Worm (Caenorhabditis elegans): Measurements from ENCODE around the gene famh-136.

DNA sequence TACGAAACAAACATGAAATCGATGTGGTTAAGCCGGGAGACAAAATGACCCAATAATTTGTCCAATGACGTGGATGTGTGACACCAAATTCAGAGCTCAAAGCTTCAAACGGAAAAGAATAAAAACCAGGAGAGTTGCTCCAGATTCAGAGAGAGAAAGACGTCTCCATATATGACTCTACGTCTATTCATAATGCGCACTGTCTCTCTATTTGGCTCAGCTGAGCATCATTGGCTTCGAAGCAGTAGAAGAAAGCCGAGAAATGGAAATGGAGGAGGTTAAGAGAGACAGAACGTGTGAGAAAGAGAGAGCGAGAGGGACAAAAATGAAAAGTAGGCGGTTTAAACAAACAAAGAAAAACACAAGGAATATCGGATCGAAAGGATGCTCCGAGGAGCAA lies 1.2 kb upstream of the famh-136 start:
- no peak for TF ChIP-seq ceh-91 (GFP tag; IDR thresholded peaks at IDR 0.05)
- TF ChIP-seq ceh-27 (GFP tag; optimal IDR thresholded peaks at IDR 0.05) = no peak
- TF ChIP-seq sea-2 (GFP tag; IDR thresholded peaks at IDR 0.05) = no peak
- no peak for TF ChIP-seq ets-4 (GFP tag; optimal IDR thresholded peaks at IDR 0.05)
- TF ChIP-seq ceh-79 (tag; optimal IDR thresholded peaks at IDR 0.05) = no peak
- no peak for TF ChIP-seq B0336.3 (GFP tag; IDR thresholded peaks at IDR 0.05)
- no peak for TF ChIP-seq lin-54 (GFP tag; optimal IDR thresholded peaks at IDR 0.05)
- no peak for TF ChIP-seq sdz-38 (tag; optimal IDR thresholded peaks at IDR 0.05)
- TF ChIP-seq hlh-26 (GFP tag; conservative IDR thresholded peaks at IDR 0.05) = no peak
- no peak for TF ChIP-seq attf-5 (GFP tag; optimal IDR thresholded peaks at IDR 0.05)

All from whole organism, young adult.